Worm (Caenorhabditis elegans) whole organism, L4 larva: ENCODE data around the gene mth-2.

ENCODE experiments used
- F49E8.2 ChIP-seq: sonication (generic microtip); optimal IDR thresholded peaks from 2 replicates; lab custom pipeline; 2016; ENCODE audit warnings: missing compliant biosample characterization, mild to moderate bottlenecking, missing genetic modification characterization, borderline replicate concordance
- T20F7.1 ChIP-seq: fragments of 200-800 bp; sonication (Bioruptor generic); optimal IDR thresholded peaks from 2 replicates; lab custom pipeline; 2018; ENCODE audit warnings: mild to moderate bottlenecking, missing genetic modification characterization, missing compliant biosample characterization
- T26A8.4 ChIP-seq: fragments of 200-800 bp; sonication (Bioruptor generic); IDR thresholded peaks from 2 replicates; pipeline ENCODE4 v1.3.6; 2022; ENCODE audit warnings: missing genetic modification characterization, missing compliant biosample characterization
- ZK546.5 ChIP-seq, 2 experiments: sonication (generic microtip); optimal IDR thresholded peaks; 2 replicates each; lab custom pipeline; 2017; ENCODE audit warnings: missing biosample characterization in 2 of 2, missing genetic modification characterization in 2 of 2
- aha-1 ChIP-seq: fragments of 150-350 bp; peaks from one replicate; lab custom pipeline; 2014; ENCODE audit warnings: missing biosample characterization, missing genetic modification characterization
- ceh-20 ChIP-seq: fragments of 200-800 bp; sonication (Bioruptor generic); IDR thresholded peaks from 2 replicates; pipeline ENCODE4 v1.3.6; 2022; ENCODE audit warnings: missing genetic modification reagents, missing genetic modification characterization, missing compliant biosample characterization
- ceh-44 ChIP-seq: fragments of 200-800 bp; sonication (Bioruptor generic); IDR thresholded peaks from 2 replicates; pipeline ENCODE4 v1.3.6; 2022; ENCODE audit warnings: missing genetic modification reagents, missing genetic modification characterization, missing compliant biosample characterization
- ceh-62 ChIP-seq: sonication (generic microtip); optimal IDR thresholded peaks from 2 replicates; lab custom pipeline; 2017; ENCODE audit warnings: missing biosample characterization, missing genetic modification characterization
- ces-1 ChIP-seq: fragments of 150-350 bp; sonication (generic microtip); optimal IDR thresholded peaks from 4 replicates; lab custom pipeline; 2014; ENCODE audit warnings: missing biosample characterization, missing genetic modification reagents, missing genetic modification characterization
- dmd-9 ChIP-seq: fragments of 200-800 bp; sonication (Bioruptor generic); IDR thresholded peaks from 2 replicates; pipeline ENCODE4 v1.3.6; 2022; ENCODE audit warnings: missing genetic modification reagents, missing genetic modification characterization, missing compliant biosample characterization
- egl-43 ChIP-seq: fragments of 200-800 bp; sonication (Bioruptor generic); IDR thresholded peaks from 2 replicates; pipeline ENCODE4 v1.3.6; 2022; ENCODE audit warnings: missing genetic modification reagents, missing genetic modification characterization, missing compliant biosample characterization
- fkh-10 ChIP-seq: fragments of 150-350 bp; optimal IDR thresholded peaks from 2 replicates; lab custom pipeline; 2014; ENCODE audit warnings: missing biosample characterization, missing genetic modification reagents, missing genetic modification characterization
- hmg-1.1 ChIP-seq: fragments of 200-800 bp; sonication (Bioruptor generic); IDR thresholded peaks from 2 replicates; pipeline ENCODE4 v1.3.6; 2022; ENCODE audit warnings: missing genetic modification reagents, missing genetic modification characterization, missing compliant biosample characterization
- lin-1 ChIP-seq: fragments of 200-800 bp; sonication (Bioruptor generic); IDR thresholded peaks from 2 replicates; pipeline ENCODE4 v1.3.6; 2022; ENCODE audit warnings: missing genetic modification reagents, missing genetic modification characterization, missing compliant biosample characterization
- lin-29 ChIP-seq: fragments of 200-800 bp; sonication (Bioruptor generic); IDR thresholded peaks from 2 replicates; pipeline ENCODE4 v1.3.6; 2022; ENCODE audit warnings: missing genetic modification reagents, missing genetic modification characterization, missing compliant biosample characterization
- lin-38 ChIP-seq: fragments of 200-800 bp; sonication (Bioruptor generic); IDR thresholded peaks from 2 replicates; pipeline ENCODE4 v1.3.6; 2022; ENCODE audit warnings: missing genetic modification reagents, missing genetic modification characterization, missing compliant biosample characterization
- lsy-2 ChIP-seq, 2 experiments: fragments of 150-350 bp in 1 of 2; sonication (generic microtip) in 1 of 2; optimal IDR thresholded peaks; 2 replicates each; lab custom pipeline; 2014 to 2017; ENCODE audit warnings: missing biosample characterization in 2 of 2, missing genetic modification characterization in 2 of 2
- mes-2 ChIP-seq: sonication (generic microtip); optimal IDR thresholded peaks from 2 replicates; lab custom pipeline; 2016; ENCODE audit warnings: missing genotype, mild to moderate bottlenecking, missing genetic modification characterization, missing compliant biosample characterization; ENCODE audit not compliant: poor library complexity, severe bottlenecking
- mxl-2 ChIP-seq: fragments of 200-800 bp; sonication (Bioruptor generic); conservative IDR thresholded peaks from 2 replicates; pipeline ENCODE4 v1.3.6; 2022; ENCODE audit warnings: missing genetic modification reagents, missing genetic modification characterization, missing compliant biosample characterization
- mxl-3 ChIP-seq: fragments of 200-800 bp; sonication (Bioruptor generic); optimal IDR thresholded peaks from 2 replicates; lab custom pipeline; 2018; ENCODE audit warnings: mild to moderate bottlenecking, missing genetic modification characterization, missing compliant biosample characterization
- nhr-10 ChIP-seq: fragments of 150-350 bp; optimal IDR thresholded peaks from 2 replicates; lab custom pipeline; 2014; ENCODE audit warnings: missing biosample characterization, missing genetic modification characterization
- nhr-237 ChIP-seq: sonication (generic microtip); optimal IDR thresholded peaks from 2 replicates; lab custom pipeline; 2017; ENCODE audit warnings: missing biosample characterization, missing genetic modification characterization
- nhr-48 ChIP-seq: sonication (generic microtip); optimal IDR thresholded peaks from 2 replicates; lab custom pipeline; 2016; ENCODE audit warnings: mild to moderate bottlenecking, missing genetic modification characterization, missing compliant biosample characterization
- nhr-6 ChIP-seq: fragments of 150-350 bp; optimal IDR thresholded peaks from 2 replicates; lab custom pipeline; 2014; ENCODE audit warnings: missing biosample characterization, missing genetic modification characterization
- nhr-76 ChIP-seq: fragments of 150-350 bp; optimal IDR thresholded peaks from 2 replicates; lab custom pipeline; 2014; ENCODE audit warnings: missing biosample characterization, missing genetic modification characterization
- nhr-77 ChIP-seq: fragments of 150-350 bp; optimal IDR thresholded peaks from 2 replicates; lab custom pipeline; 2014; ENCODE audit warnings: missing biosample characterization, missing genetic modification characterization
- pha-4 ChIP-seq, 2 experiments: fragments of 150-350 bp in 1 of 2; fragments of 200-800 bp in 1 of 2; sonication (Bioruptor generic) in 1 of 2; IDR thresholded peaks in 1 of 2; optimal IDR thresholded peaks in 1 of 2; 2 replicates each; pipeline versions ENCODE4 v1.3.6 to Lab custom; 2014 to 2022; ENCODE audit warnings: missing genetic modification characterization in 2 of 2, missing genetic modification reagents in 2 of 2, missing biosample characterization in 1 of 2, missing compliant biosample characterization in 1 of 2
- php-3 ChIP-seq: fragments of 200-800 bp; sonication (Bioruptor generic); IDR thresholded peaks from 2 replicates; pipeline ENCODE4 v1.3.6; 2022; ENCODE audit warnings: missing genetic modification reagents, missing genetic modification characterization, missing compliant biosample characterization
- pqm-1 ChIP-seq: sonication (generic microtip); optimal IDR thresholded peaks from 2 replicates; lab custom pipeline; 2017; ENCODE audit warnings: missing biosample characterization, missing genetic modification characterization
- rbr-2 ChIP-seq: sonication (generic microtip); optimal IDR thresholded peaks from 2 replicates; lab custom pipeline; 2016; ENCODE audit warnings: missing genotype, missing genetic modification characterization, missing compliant biosample characterization
- snpc-4 ChIP-seq: fragments of 150-350 bp; optimal IDR thresholded peaks from 2 replicates; lab custom pipeline; 2014; ENCODE audit warnings: missing biosample characterization, missing genetic modification characterization
- tag-97 ChIP-seq: fragments of 200-800 bp; sonication (Bioruptor generic); IDR thresholded peaks from 2 replicates; pipeline ENCODE4 v1.3.6; 2022; ENCODE audit warnings: missing genetic modification characterization, missing compliant biosample characterization
- tra-1 ChIP-seq: fragments of 200-800 bp; sonication (Bioruptor generic); IDR thresholded peaks from 2 replicates; pipeline ENCODE4 v1.3.6; 2022; ENCODE audit warnings: missing genetic modification reagents, missing genetic modification characterization, missing compliant biosample characterization
- unc-130 ChIP-seq: sonication (generic microtip); optimal IDR thresholded peaks from 2 replicates; lab custom pipeline; 2016; ENCODE audit warnings: missing genetic modification reagents, missing genetic modification characterization, missing compliant biosample characterization
- unc-39 ChIP-seq: sonication (generic microtip); optimal IDR thresholded peaks from 2 replicates; lab custom pipeline; 2017; ENCODE audit warnings: missing biosample characterization, missing genetic modification characterization
- unc-62 ChIP-seq, 3 experiments: fragments of 150-350 bp in 1 of 3; sonication (generic microtip); optimal IDR thresholded peaks in 2 of 3; peaks in 1 of 3; 1 replicate in 1 of 3; 2 replicates in 2 of 3; lab custom pipeline; 2014 to 2017; ENCODE audit warnings: missing biosample characterization in 3 of 3, missing genetic modification characterization in 3 of 3, missing genetic modification reagents in 3 of 3, missing genotype in 1 of 3
- zip-2 ChIP-seq: fragments of 150-350 bp; optimal IDR thresholded peaks from 2 replicates; lab custom pipeline; 2014; ENCODE audit warnings: missing biosample characterization, missing genetic modification characterization

Gene mth-2

ce11 chrII:4228112-4228770 lies 34.1 kb upstream of the mth-2 start (continued):
- TF ChIP-seq ces-1 (GFP tag; lab: Kevin White, UChicago) (no peak), ceh-62 (tag; lab: Kevin White, UChicago) (no peak), nhr-237 (no peak), ZK546.5 (tag; optimal IDR thresholded peaks at IDR 0.05; lab: Kevin White, UChicago) (no peak)

- no peak for TF ChIP-seq nhr-10
- peak; percentile 28 for TF ChIP-seq lin-38 (GFP tag; lab: Robert Waterston, UW)
- TF ChIP-seq nhr-48 (tag; lab: Kevin White, UChicago), result no peak
- no peak for TF ChIP-seq ces-1 (GFP tag; lab: Kevin White, UChicago)
- TF ChIP-seq, all 104 proteins: peak for 1
These were observed 32.5 kb upstream of the mth-2 start, which contains the start of gene C16A11.4 for ce11 chrII:4226598-4227096. C16A11.4 (plus strand) TSS chrII:4227046.

- TF ChIP-seq unc-62 (GFP tag; optimal IDR thresholded peaks at IDR 0.05 in 1 of 2; lab: Kevin White, UChicago) (peak in 1 of 2 experiments; percentile 92), unc-62 (tag; optimal IDR thresholded peaks at IDR 0.05; lab: Kevin White, UChicago) (no peak), nhr-77 (tag; lab: Kevin White, UChicago) (no peak), snpc-4 (tag; lab: Kevin White, UChicago) (no peak), pha-4 (GFP tag; IDR thresholded peaks at IDR 0.05; lab: Robert Waterston, UW) (no peak), pha-4 (tag; optimal IDR thresholded peaks at IDR 0.05; lab: Kevin White, UChicago) (no peak), mxl-3 (GFP tag; lab: Kevin White, UChicago) (no peak), T26A8.4 (GFP tag; lab: Robert Waterston, UW) (no peak), mes-2 (tag; lab: Kevin White, UChicago) (no peak), fkh-10 (GFP tag; lab: Kevin White, UChicago) (no peak), aha-1 (tag; lab: Kevin White, UChicago) (peak; percentile 77), pqm-1 (no peak), dmd-9 (GFP tag; lab: Robert Waterston, UW) (no peak), php-3 (GFP tag; lab: Robert Waterston, UW) (no peak)
These were observed 28.9 kb upstream of the mth-2 start, which contains the start of gene C16A11.5 for ce11 chrII:4222983-4223382. C16A11.5 (plus strand) TSS chrII:4223305.

DNA sequence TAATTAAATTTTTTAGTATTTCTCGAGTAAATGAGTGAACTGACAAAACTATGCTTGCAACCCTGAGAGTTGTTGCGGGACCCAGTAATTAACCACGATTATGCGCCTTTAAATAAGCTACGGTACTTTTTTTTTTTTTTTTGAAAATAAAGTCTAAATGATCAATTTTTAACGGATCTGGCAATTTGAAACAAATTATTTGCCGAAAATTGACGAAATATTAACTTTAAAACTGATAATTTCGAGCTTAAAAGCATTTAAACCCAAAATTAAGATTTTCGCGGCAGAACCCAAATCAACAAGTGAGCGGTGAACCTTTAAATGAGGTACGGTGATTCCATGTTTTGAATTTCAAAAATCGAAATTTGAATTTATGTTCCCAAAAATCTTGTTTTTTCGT lies 28.4 kb upstream of the mth-2 start:
- TF ChIP-seq tag-97 (GFP tag; lab: Robert Waterston, UW) (no peak), ceh-20 (GFP tag; lab: Robert Waterston, UW) (no peak), mes-2 (tag; lab: Kevin White, UChicago) (no peak), lsy-2 (tag; optimal IDR thresholded peaks at IDR 0.05; lab: Kevin White, UChicago) (no peak), unc-130 (GFP tag; lab: Kevin White, UChicago) (no peak), nhr-76 (tag; lab: Kevin White, UChicago) (no peak), F49E8.2 (tag; lab: Kevin White, UChicago) (peak; percentile 59)

DNA sequence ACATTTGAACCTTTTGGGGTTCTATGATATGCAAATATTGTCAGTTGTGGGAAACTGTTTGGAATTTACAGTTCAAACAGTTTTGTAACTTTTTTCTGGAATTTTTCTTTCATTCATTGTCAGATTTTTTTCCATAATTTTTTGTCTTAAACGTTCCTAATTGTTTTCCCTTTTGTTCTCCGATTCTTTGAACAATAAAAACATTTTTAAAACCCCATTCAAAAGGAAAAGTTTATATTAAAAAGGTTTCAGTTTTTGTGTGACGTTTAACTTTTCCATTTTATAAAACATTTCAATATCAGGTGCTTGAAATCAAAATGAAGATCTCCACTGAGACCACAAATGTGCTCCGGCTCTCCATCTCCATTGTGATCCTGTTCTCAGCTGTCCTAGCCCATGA lies 24.9 kb upstream of the mth-2 start, which contains the start of gene F31D5.1:
Gene F31D5.1, plus strand, starts transcription at position 301 of the 400 bp plus-strand sequence.
- TF ChIP-seq mxl-2 (GFP tag; lab: Robert Waterston, UW) (no peak), T20F7.1 (GFP tag; lab: Kevin White, UChicago) (no peak), hmg-1.1 (GFP tag; lab: Robert Waterston, UW) (no peak), ceh-44 (GFP tag; lab: Robert Waterston, UW) (no peak), egl-43 (GFP tag; lab: Robert Waterston, UW) (no peak), rbr-2 (tag; lab: Kevin White, UChicago) (no peak), tra-1 (no peak), lin-1 (GFP tag; lab: Robert Waterston, UW) (no peak), zip-2 (no peak), nhr-6 (tag; lab: Kevin White, UChicago) (no peak), unc-39 (tag; lab: Kevin White, UChicago) (no peak), lin-29 (GFP tag; lab: Robert Waterston, UW) (no peak)
- TF ChIP-seq, all 104 proteins: peak for 0
